Worm (Caenorhabditis elegans): ENCODE results near the gene nhr-182.

nhr-182 gene

DNA sequence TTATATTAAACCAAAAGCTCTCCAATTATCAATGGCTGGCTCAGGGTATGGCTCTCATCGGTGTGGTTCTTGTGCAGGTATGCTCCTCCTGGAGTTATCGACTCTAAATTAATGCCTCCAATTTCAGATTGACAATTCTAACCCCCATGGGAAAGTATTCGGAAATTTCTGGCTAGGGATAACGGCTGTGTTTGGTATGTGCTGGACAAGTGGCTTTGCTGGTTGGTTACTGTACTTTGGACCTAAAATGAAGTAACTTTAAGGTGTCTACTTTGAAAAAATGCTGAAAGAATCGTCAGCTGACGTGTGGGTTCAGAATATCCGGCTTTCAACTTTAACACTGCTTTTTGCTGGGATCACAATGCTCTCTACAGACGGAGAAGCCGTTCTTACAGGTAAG is 42.8 kb downstream of the nhr-182 start:
- TF ChIP-seq sdc-2 (tag; optimal IDR thresholded peaks at IDR 0.05), result no peak
- no peak for TF ChIP-seq ceh-24 (tag; optimal IDR thresholded peaks at IDR 0.05)
- TF ChIP-seq pha-4 (tag; optimal IDR thresholded peaks at IDR 0.05), result no peak
- no peak for TF ChIP-seq dve-1 (tag; optimal IDR thresholded peaks at IDR 0.05)
- no peak for TF ChIP-seq che-1 (tag; optimal IDR thresholded peaks at IDR 0.05)
- TF ChIP-seq gmeb-2 (tag; optimal IDR thresholded peaks at IDR 0.05), result no peak
- TF ChIP-seq nhr-232 (tag; optimal IDR thresholded peaks at IDR 0.05), result no peak
- TF ChIP-seq unc-55 (GFP tag; optimal IDR thresholded peaks at IDR 0.05), result no peak
- no peak for TF ChIP-seq ceh-2 (tag; optimal IDR thresholded peaks at IDR 0.05)
- TF ChIP-seq elt-2 (tag; optimal IDR thresholded peaks at IDR 0.05), result no peak
- no peak for TF ChIP-seq ceh-18 (tag; optimal IDR thresholded peaks at IDR 0.05)

DNA sequence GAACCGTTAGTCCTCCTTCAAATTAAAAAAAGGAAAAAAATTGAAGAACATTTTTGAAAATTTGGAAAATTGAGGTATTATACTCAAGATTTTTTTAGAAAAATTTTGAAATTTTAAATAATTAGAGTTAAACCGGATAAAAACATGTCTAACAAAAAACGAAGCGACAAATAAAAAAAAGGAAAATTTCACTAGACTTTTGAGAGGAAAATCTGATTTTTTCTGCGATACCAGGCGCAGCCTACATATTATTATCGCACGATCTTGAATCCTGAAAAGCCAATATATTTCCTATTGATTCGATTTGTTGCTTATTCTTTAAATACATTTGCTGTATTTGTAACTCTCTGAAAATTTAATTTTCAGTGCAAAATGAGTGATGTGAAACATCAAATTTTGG is 44.4 kb downstream of the nhr-182 start, which contains the start of gene nstp-8:
Gene nstp-8, plus strand, starts transcription at position 301 of the 400 bp plus-strand sequence.
- TF ChIP-seq pqm-1 (tag; optimal IDR thresholded peaks at IDR 0.05), result no peak
- TF ChIP-seq mec-3 (tag; optimal IDR thresholded peaks at IDR 0.05; ENCODE audit: borderline replicate concordance), result no peak
- TF ChIP-seq tbx-7 (tag; optimal IDR thresholded peaks at IDR 0.05), result no peak
- TF ChIP-seq T23F11.4 (GFP tag; optimal IDR thresholded peaks at IDR 0.05), result no peak
- no peak for TF ChIP-seq hlh-30 (tag; optimal IDR thresholded peaks at IDR 0.05; ENCODE audit: insufficient read depth)
- no peak for TF ChIP-seq pha-2 (tag; optimal IDR thresholded peaks at IDR 0.05)
- TF ChIP-seq sox-2 (GFP tag; IDR thresholded peaks at IDR 0.05), result no peak
- no peak for TF ChIP-seq ceh-45 (GFP tag; IDR thresholded peaks at IDR 0.05)
- no peak for TF ChIP-seq ceh-9 (tag; optimal IDR thresholded peaks at IDR 0.05)

ce11 chrV:2214428-2215038 is 45.2 kb downstream of the nhr-182 start, which contains the start of gene nhr-184:
Gene nhr-184 (minus strand): TSS chrV:2214478.
- TF ChIP-seq ceh-45 (GFP tag; IDR thresholded peaks at IDR 0.05) (no peak), rnt-1 (tag; optimal IDR thresholded peaks at IDR 0.05) (no peak), lim-6 (tag; optimal IDR thresholded peaks at IDR 0.05) (no peak), ttx-3 (tag; optimal IDR thresholded peaks at IDR 0.05) (no peak), zip-5 (tag; optimal IDR thresholded peaks at IDR 0.05) (no peak), syd-9 (tag; optimal IDR thresholded peaks at IDR 0.05) (no peak), ceh-22 (tag; optimal IDR thresholded peaks at IDR 0.05) (no peak), ceh-31 (tag; optimal IDR thresholded peaks at IDR 0.05) (no peak), ets-4 (tag; optimal IDR thresholded peaks at IDR 0.05) (no peak), nhr-232 (tag; optimal IDR thresholded peaks at IDR 0.05) (no peak), che-1 (tag; optimal IDR thresholded peaks at IDR 0.05) (no peak), ceh-18 (tag; optimal IDR thresholded peaks at IDR 0.05) (no peak), eyg-1 (tag; optimal IDR thresholded peaks at IDR 0.05) (no peak), npax-4 (tag; optimal IDR thresholded peaks at IDR 0.05) (no peak)

ce11 chrV:2211936-2212335 is 47.8 kb downstream of the nhr-182 start, which contains the start of gene nhr-133:
Gene nhr-133 (minus strand): TSS chrV:2212118.
- TF ChIP-seq hlh-30 (tag; optimal IDR thresholded peaks at IDR 0.05; ENCODE audit: insufficient read depth), result peak; percentile 37
- no peak for TF ChIP-seq Y22D7AL.16 (tag; optimal IDR thresholded peaks at IDR 0.05)
- TF ChIP-seq pqm-1 (tag; optimal IDR thresholded peaks at IDR 0.05), result no peak
- TF ChIP-seq zip-5 (tag; optimal IDR thresholded peaks at IDR 0.05), result no peak

DNA sequence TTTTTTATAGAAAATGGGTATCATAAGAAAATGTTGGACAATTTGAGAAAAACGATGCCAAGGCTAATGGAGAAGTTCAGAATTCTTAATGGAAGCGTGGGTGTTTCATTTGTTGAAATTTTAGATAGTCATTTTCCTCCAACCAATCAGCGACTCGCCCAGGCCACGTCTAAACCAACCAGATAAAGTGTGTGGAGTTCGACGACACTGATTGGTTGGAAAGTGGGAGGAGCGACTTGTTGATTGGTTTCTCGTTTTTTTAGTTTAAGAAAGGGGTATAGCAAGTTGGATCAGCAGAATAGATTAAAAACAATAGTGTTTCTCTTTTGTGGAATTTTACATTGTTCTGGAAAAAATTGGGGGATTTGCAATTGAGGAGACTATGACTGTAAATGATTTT is 52.2 kb downstream of the nhr-182 start:
- TF ChIP-seq nfya-1 (tag; optimal IDR thresholded peaks at IDR 0.05) (peak; percentile 92), madf-2 (tag; optimal IDR thresholded peaks at IDR 0.05) (no peak), npax-4 (tag; optimal IDR thresholded peaks at IDR 0.05) (no peak)

All from whole organism, late embryonic.